Fruit fly (Drosophila melanogaster) whole organism, embryonic: Measurements from ENCODE around the gene aop.

Experiments
- Ada2b ChIP-seq: fragments of 200-800 bp; sonication (Bioruptor generic); IDR thresholded peaks from 2 replicates; pipeline ENCODE4 v1.3.6; 2022; ENCODE audit warnings: missing biosample characterization, missing genetic modification characterization
- Adf1 ChIP-seq: fragments of 200-800 bp; sonication (Bioruptor generic); IDR thresholded peaks from 2 replicates; pipeline ENCODE4 v1.3.6; 2022; ENCODE audit warnings: missing biosample characterization, missing genetic modification characterization
- Antp ChIP-seq: fragments of 200-800 bp; sonication (Bioruptor generic); optimal IDR thresholded peaks from 3 replicates; lab custom pipeline; 2016; ENCODE audit warnings: missing biosample characterization, missing genetic modification characterization
- Atf-2 ChIP-seq: fragments of 200-800 bp; sonication (Bioruptor generic); optimal IDR thresholded peaks from 2 replicates; lab custom pipeline; 2016; ENCODE audit warnings: missing biosample characterization, missing genetic modification characterization
- Bteb2 ChIP-seq: fragments of 200-800 bp; sonication (Bioruptor generic); optimal IDR thresholded peaks from 2 replicates; lab custom pipeline; 2016; ENCODE audit warnings: missing biosample characterization, missing genetic modification characterization
- CG10274 ChIP-seq: fragments of 200-800 bp; sonication (Bioruptor generic); optimal IDR thresholded peaks from 3 replicates; lab custom pipeline; 2017; ENCODE audit warnings: missing biosample characterization, mild to moderate bottlenecking, missing genetic modification characterization
- CG10565 ChIP-seq: fragments of 200-800 bp; sonication (Bioruptor generic); optimal IDR thresholded peaks from 3 replicates; lab custom pipeline; 2016; ENCODE audit warnings: missing biosample characterization, mild to moderate bottlenecking, missing genetic modification characterization
- CG10979 ChIP-seq: fragments of 200-800 bp; sonication (Bioruptor generic); optimal IDR thresholded peaks from 2 replicates; lab custom pipeline; 2018; ENCODE audit warnings: missing biosample characterization, mild to moderate bottlenecking, missing genetic modification characterization, moderate library complexity
- CG11456 ChIP-seq: fragments of 200-800 bp; sonication (Bioruptor generic); IDR thresholded peaks from 3 replicates; pipeline ENCODE4 v1.3.6; 2022; ENCODE audit warnings: missing biosample characterization, missing genetic modification characterization
- CG12155 ChIP-seq: fragments of 200-800 bp; sonication (Bioruptor generic); optimal IDR thresholded peaks from 3 replicates; lab custom pipeline; 2016; ENCODE audit warnings: missing biosample characterization, missing genetic modification characterization
- CG12659 ChIP-seq: fragments of 200-800 bp; sonication (Bioruptor generic); optimal IDR thresholded peaks from 3 replicates; lab custom pipeline; 2017; ENCODE audit warnings: mild to moderate bottlenecking, missing biosample characterization, missing genetic modification reagents, missing genetic modification characterization
- CG13287 ChIP-seq: fragments of 200-800 bp; sonication (Bioruptor generic); IDR thresholded peaks from 2 replicates; pipeline ENCODE4 v1.3.6; 2022; ENCODE audit warnings: missing biosample characterization, missing genetic modification characterization; ENCODE audit not compliant: partially characterized antibody
- CG13775 ChIP-seq: fragments of 200-800 bp; sonication (Bioruptor generic); optimal IDR thresholded peaks from 3 replicates; lab custom pipeline; 2017; ENCODE audit warnings: missing biosample characterization, mild to moderate bottlenecking, missing genetic modification characterization
- CG15269 ChIP-seq: fragments of 200-800 bp; sonication (Bioruptor generic); optimal IDR thresholded peaks from 2 replicates; lab custom pipeline; 2018; ENCODE audit warnings: missing biosample characterization, mild to moderate bottlenecking, missing genetic modification characterization, moderate library complexity
- CG17186 ChIP-seq: fragments of 200-800 bp; sonication (Bioruptor generic); optimal IDR thresholded peaks from 3 replicates; lab custom pipeline; 2017; ENCODE audit warnings: missing biosample characterization, missing genetic modification reagents, missing genetic modification characterization
- CG2199 ChIP-seq: fragments of 200-800 bp; sonication (Bioruptor generic); IDR thresholded peaks from 3 replicates; pipeline ENCODE4 v1.3.6; 2022; ENCODE audit warnings: missing biosample characterization, missing genetic modification characterization
- CG4282 ChIP-seq: fragments of 200-800 bp; sonication (Bioruptor generic); optimal IDR thresholded peaks from 2 replicates; lab custom pipeline; 2016; ENCODE audit warnings: missing biosample characterization, missing genetic modification characterization
- CG4730 ChIP-seq: fragments of 200-800 bp; sonication (Bioruptor generic); IDR thresholded peaks from 2 replicates; pipeline ENCODE4 v1.3.6; 2022; ENCODE audit warnings: missing biosample characterization, missing genetic modification characterization
- CG5953 ChIP-seq: fragments of 200-800 bp; sonication (Bioruptor generic); IDR thresholded peaks from 2 replicates; pipeline ENCODE4 v1.3.6; 2022; ENCODE audit warnings: missing biosample characterization, missing genetic modification characterization
- CG6654 ChIP-seq: fragments of 200-800 bp; sonication (Bioruptor generic); optimal IDR thresholded peaks from 2 replicates; lab custom pipeline; 2017; ENCODE audit warnings: missing biosample characterization, mild to moderate bottlenecking, missing genetic modification characterization
- CG6765 ChIP-seq: fragments of 200-800 bp; sonication (Bioruptor generic); optimal IDR thresholded peaks from 3 replicates; lab custom pipeline; 2017; ENCODE audit warnings: missing biosample characterization, mild to moderate bottlenecking, missing genetic modification characterization
- CG9609 ChIP-seq: fragments of 200-800 bp; sonication (Bioruptor generic); optimal IDR thresholded peaks from 3 replicates; lab custom pipeline; 2016; ENCODE audit warnings: missing biosample characterization, missing genetic modification characterization
- CG9932 ChIP-seq: fragments of 200-800 bp; sonication (Bioruptor generic); IDR thresholded peaks from 2 replicates; pipeline ENCODE4 v1.3.6; 2022; ENCODE audit warnings: missing biosample characterization, missing genetic modification characterization
- Chrac-16 ChIP-seq: fragments of 200-800 bp; sonication (Bioruptor generic); optimal IDR thresholded peaks from 3 replicates; lab custom pipeline; 2016; ENCODE audit warnings: missing biosample characterization, missing genetic modification characterization
- D ChIP-seq, 2 experiments: fragments of 200-800 bp in 1 of 2; fragments of >200 bp in 1 of 2; sonication (Bioruptor generic) in 1 of 2; optimal IDR thresholded peaks; 2 replicates in 1 of 2; 3 replicates in 1 of 2; lab custom pipeline; 2017; ENCODE audit warnings: mild to moderate bottlenecking in 1 of 2, missing biosample characterization in 1 of 2, missing genetic modification characterization in 1 of 2, missing genetic modification reagents in 1 of 2
- Dek ChIP-seq: fragments of 200-800 bp; sonication (Bioruptor generic); optimal IDR thresholded peaks from 3 replicates; lab custom pipeline; 2019; ENCODE audit warnings: missing biosample characterization, mild to moderate bottlenecking, missing genetic modification characterization, moderate library complexity
- Dp ChIP-seq: fragments of 200-800 bp; sonication (Bioruptor generic); optimal IDR thresholded peaks from 2 replicates; lab custom pipeline; 2018; ENCODE audit warnings: missing biosample characterization, mild to moderate bottlenecking, missing genetic modification characterization, moderate library complexity
- Gsc ChIP-seq: fragments of 200-800 bp; sonication (Bioruptor generic); IDR thresholded peaks from 2 replicates; pipeline ENCODE4 v1.3.6; 2022; ENCODE audit warnings: missing biosample characterization, missing genetic modification characterization
- Hmr ChIP-seq: fragments of 200-800 bp; sonication (Bioruptor generic); optimal IDR thresholded peaks from 3 replicates; lab custom pipeline; 2017; ENCODE audit warnings: mild to moderate bottlenecking, missing biosample characterization, missing genetic modification reagents, missing genetic modification characterization
- Oaz ChIP-seq: fragments of 200-800 bp; sonication (Bioruptor generic); IDR thresholded peaks from 2 replicates; pipeline ENCODE4 v1.3.6; 2022; ENCODE audit warnings: missing biosample characterization, missing genetic modification characterization
- Ravus ChIP-seq: fragments of 200-800 bp; sonication (Bioruptor generic); IDR thresholded peaks from 2 replicates; pipeline ENCODE4 v1.3.6; 2022; ENCODE audit warnings: missing biosample characterization, missing genetic modification characterization
- Sry-β ChIP-seq: fragments of 200-800 bp; sonication (Bioruptor generic); optimal IDR thresholded peaks from 2 replicates; lab custom pipeline; 2018; ENCODE audit warnings: missing biosample characterization, mild to moderate bottlenecking, missing genetic modification characterization, moderate library complexity
- Ssrp ChIP-seq: fragments of 200-800 bp; sonication (Bioruptor generic); optimal IDR thresholded peaks from 2 replicates; lab custom pipeline; 2018; ENCODE audit warnings: missing biosample characterization, mild to moderate bottlenecking, missing genetic modification characterization, moderate library complexity
- Stat92E ChIP-seq, 3 experiments: fragments of >200 bp in 2 of 3; fragments of 200-800 bp in 1 of 3; sonication (Bioruptor generic) in 1 of 3; optimal IDR thresholded peaks; 2 replicates each; lab custom pipeline; 2017 to 2019; ENCODE audit warnings: missing biosample characterization in 3 of 3, missing genetic modification characterization in 3 of 3, mild to moderate bottlenecking in 1 of 3, moderate library complexity in 1 of 3
- abd-A ChIP-seq: fragments of 200-800 bp; sonication (Bioruptor generic); optimal IDR thresholded peaks from 3 replicates; lab custom pipeline; 2019; ENCODE audit warnings: missing biosample characterization, mild to moderate bottlenecking, missing genetic modification characterization, moderate library complexity
- ap ChIP-seq: fragments of 200-800 bp; sonication (Bioruptor generic); IDR thresholded peaks from 2 replicates; pipeline ENCODE4 v1.3.6; 2022; ENCODE audit warnings: missing biosample characterization, missing genetic modification characterization
- bsh ChIP-seq, 2 experiments: fragments of 200-800 bp; sonication (Bioruptor generic); optimal IDR thresholded peaks; 2 replicates each; lab custom pipeline; 2017 to 2018; ENCODE audit warnings: mild to moderate bottlenecking in 2 of 2, missing biosample characterization in 2 of 2, missing genetic modification characterization in 2 of 2, moderate library complexity in 1 of 2
- cas ChIP-seq: fragments of 200-800 bp; sonication (Bioruptor generic); IDR thresholded peaks from 2 replicates; pipeline ENCODE4 v1.3.6; 2022; ENCODE audit warnings: missing biosample characterization, missing genetic modification characterization
- chinmo ChIP-seq: fragments of 200-800 bp; sonication (Bioruptor generic); IDR thresholded peaks from 4 replicates; pipeline ENCODE4 v1.3.6; 2022; ENCODE audit warnings: missing biosample characterization, missing genetic modification characterization; ENCODE audit not compliant: partially characterized antibody
- eve ChIP-seq, 2 experiments: fragments of >200 bp; optimal IDR thresholded peaks; 2 replicates each; lab custom pipeline; 2017; ENCODE audit warnings: missing biosample characterization in 2 of 2, missing genetic modification characterization in 2 of 2
- fd102C ChIP-seq: fragments of 200-800 bp; sonication (Bioruptor generic); optimal IDR thresholded peaks from 2 replicates; lab custom pipeline; 2018; ENCODE audit warnings: missing biosample characterization, mild to moderate bottlenecking, missing genetic modification characterization, moderate library complexity
- grn ChIP-seq: fragments of 200-800 bp; sonication (Bioruptor generic); optimal IDR thresholded peaks from 3 replicates; lab custom pipeline; 2017; ENCODE audit warnings: missing biosample characterization, missing genetic modification characterization
- gsb-n ChIP-seq: fragments of 200-800 bp; sonication (Bioruptor generic); optimal IDR thresholded peaks from 3 replicates; lab custom pipeline; 2018; ENCODE audit warnings: missing biosample characterization, mild to moderate bottlenecking, missing genetic modification characterization
- hth ChIP-seq: fragments of >200 bp; optimal IDR thresholded peaks from 2 replicates; lab custom pipeline; 2017; ENCODE audit warnings: inconsistent platforms
- ken ChIP-seq: fragments of 200-800 bp; sonication (Bioruptor generic); IDR thresholded peaks from 3 replicates; pipeline ENCODE4 v1.3.6; 2022; ENCODE audit warnings: missing biosample characterization, missing genetic modification characterization
- nerfin-2 ChIP-seq: fragments of 200-800 bp; sonication (Bioruptor generic); IDR thresholded peaks from 2 replicates; pipeline ENCODE4 v1.3.6; 2022; ENCODE audit warnings: missing biosample characterization, missing genetic modification characterization; ENCODE audit not compliant: partially characterized antibody
- pfk ChIP-seq: fragments of 200-800 bp; sonication (Bioruptor generic); optimal IDR thresholded peaks from 2 replicates; lab custom pipeline; 2018; ENCODE audit warnings: missing biosample characterization, mild to moderate bottlenecking, missing genetic modification characterization, moderate library complexity
- zfh1 ChIP-seq: fragments of 200-800 bp; sonication (Bioruptor generic); IDR thresholded peaks from 3 replicates; pipeline ENCODE4 v1.3.6; 2022; ENCODE audit warnings: missing biosample characterization, missing genetic modification characterization
- zfh2 ChIP-seq: fragments of 200-800 bp; sonication (Bioruptor generic); optimal IDR thresholded peaks from 2 replicates; lab custom pipeline; 2016; ENCODE audit warnings: missing biosample characterization, missing genetic modification characterization

aop gene

dm6 chr2L:2178810-2179143 lies 223 bp upstream of the aop start (continued):
- TF ChIP-seq Gsc (no peak), bsh (GFP tag; optimal IDR thresholded peaks at IDR 0.05; lab: Kevin White, UChicago) (no peak), Ravus (no peak), CG6765 (GFP tag; lab: Kevin White, UChicago) (no peak), CG4730 (GFP tag; lab: Robert Waterston, UW) (no peak), D (optimal IDR thresholded peaks at IDR 0.05; lab: Kevin White, UChicago) (no peak), D (GFP tag; optimal IDR thresholded peaks at IDR 0.05; lab: Kevin White, UChicago) (no peak), CG10979 (tag; lab: Kevin White, UChicago) (no peak), pfk (GFP tag; lab: Kevin White, UChicago) (no peak), CG5953 (0 out of 2 replicates have a peak, but pooled peaks have one; percentile 20), ken (GFP tag; lab: Robert Waterston, UW) (no peak), Ada2b (GFP tag; lab: Robert Waterston, UW) (peak; percentile 21; the same call in 1 of the 2 replicates), fd102C (no peak), CG10565 (no peak), CG15269 (no peak), CG4282 (no peak), CG9932 (GFP tag; lab: Robert Waterston, UW) (no peak), eve (GFP tag; optimal IDR thresholded peaks at IDR 0.05; lab: Kevin White, UChicago) (peak in 1 of 2 experiments; percentile 23), Dek (tag; lab: Kevin White, UChicago) (no peak)

- TF ChIP-seq Antp (GFP tag; lab: Kevin White, UChicago) (peak; percentile 53), CG13775 (GFP tag; lab: Kevin White, UChicago) (peak; percentile 28), CG13287 (GFP tag; lab: Robert Waterston, UW) (no peak), Atf-2 (GFP tag; lab: Kevin White, UChicago) (peak; percentile 50), CG12155 (GFP tag; lab: Kevin White, UChicago) (peak; percentile 42), Hmr (GFP tag; lab: Kevin White, UChicago) (peak; percentile 63), Oaz (GFP tag; lab: Robert Waterston, UW) (no peak), ap (GFP tag; lab: Robert Waterston, UW) (no peak), gsb-n (tag; lab: Kevin White, UChicago) (no peak), Bteb2 (no peak), abd-A (tag; lab: Kevin White, UChicago) (no peak), zfh2 (GFP tag; lab: Kevin White, UChicago) (peak; percentile 40), CG9609 (peak; percentile 28), pfk (GFP tag; lab: Kevin White, UChicago) (no peak), CG11456 (GFP tag; lab: Robert Waterston, UW) (0 out of 3 replicates have a peak, but pooled peaks have one; percentile 60), CG17186 (GFP tag; lab: Kevin White, UChicago) (no peak), CG2199 (no peak), hth (no peak), Sry-β (GFP tag; lab: Kevin White, UChicago) (no peak), zfh1 (GFP tag; lab: Robert Waterston, UW) (peak; percentile 49; the same call in 1 of the 3 replicates), CG12659 (GFP tag; lab: Kevin White, UChicago) (peak; percentile 45), CG6654 (no peak), Chrac-16 (GFP tag; lab: Kevin White, UChicago) (no peak), Ravus (no peak), nerfin-2 (GFP tag; lab: Robert Waterston, UW) (no peak), chinmo (no peak), Stat92E (GFP tag; optimal IDR thresholded peaks at IDR 0.05; lab: Kevin White, UChicago) (peak in 1 of 3 experiments; percentile 46), CG10274 (GFP tag; lab: Kevin White, UChicago) (peak; percentile 25), Adf1 (GFP tag; lab: Robert Waterston, UW) (no peak), cas (no peak), Ssrp (tag; lab: Kevin White, UChicago) (peak; percentile 11), Dp (GFP tag; lab: Kevin White, UChicago) (no peak), grn (GFP tag; lab: Kevin White, UChicago) (peak; percentile 63)
Measured at dm6 chr2L:2177312-2177968, 1.1 kb downstream of the aop start.
